Fruit fly (Drosophila melanogaster): ENCODE data around the gene gNacalpha.

Gene gNacalpha

dm6 chr2L:1036811-1037296, at the start of gene gNacalpha:
Gene gNacalpha, plus strand, starts transcription at chr2L:1037246.
- TF ChIP-seq CG13204 (GFP tag; optimal IDR thresholded peaks at IDR 0.05), result no peak
- TF ChIP-seq CG10348 (GFP tag; IDR thresholded peaks at IDR 0.05), result no peak
- no peak for TF ChIP-seq CG9948 (tag; optimal IDR thresholded peaks at IDR 0.05)
- no peak for TF ChIP-seq D1 (tag; optimal IDR thresholded peaks at IDR 0.05)
- TF ChIP-seq CG4496 (GFP tag; IDR thresholded peaks at IDR 0.05), result no peak
- no peak for TF ChIP-seq CG8159 (tag; optimal IDR thresholded peaks at IDR 0.05)
- TF ChIP-seq CG8301 (tag; optimal IDR thresholded peaks at IDR 0.05), result no peak
- no peak for TF ChIP-seq Pif1A (GFP tag; optimal IDR thresholded peaks at IDR 0.05)
- no peak for TF ChIP-seq Snoo (tag; optimal IDR thresholded peaks at IDR 0.05)
- no peak for TF ChIP-seq CG12605 (GFP tag; IDR thresholded peaks at IDR 0.05)
- no peak for TF ChIP-seq rn (GFP tag; IDR thresholded peaks at IDR 0.05)
- no peak for TF ChIP-seq EcR (GFP tag; optimal IDR thresholded peaks at IDR 0.05)

DNA sequence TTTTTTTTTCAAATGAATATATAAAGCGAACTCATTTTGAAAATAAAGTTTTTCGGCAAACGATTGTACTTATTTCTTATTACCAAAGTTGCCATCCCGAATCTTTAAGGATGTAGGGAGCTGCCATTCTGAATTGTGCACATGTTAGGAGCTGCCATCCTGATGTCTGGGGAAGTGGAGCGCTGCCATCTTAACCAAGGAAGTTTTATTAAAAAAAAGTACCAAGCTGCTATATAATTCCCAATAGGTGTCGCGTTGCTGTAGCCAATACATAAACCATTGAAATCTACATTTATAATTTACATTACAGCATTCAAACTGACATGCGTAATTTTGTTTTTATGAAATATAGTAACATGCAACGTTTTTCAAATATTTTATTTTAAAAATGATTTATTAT, 30.5 kb upstream of the gNacalpha start:
- TF ChIP-seq CG4496 (GFP tag; IDR thresholded peaks at IDR 0.05) (no peak), D1 (tag; optimal IDR thresholded peaks at IDR 0.05) (no peak), fd96Ca (GFP tag; IDR thresholded peaks at IDR 0.05) (no peak), CG10348 (GFP tag; IDR thresholded peaks at IDR 0.05) (no peak), CG13204 (GFP tag; optimal IDR thresholded peaks at IDR 0.05) (no peak), CG15710 (tag; optimal IDR thresholded peaks at IDR 0.05) (no peak), rn (GFP tag; IDR thresholded peaks at IDR 0.05) (no peak), CG32121 (GFP tag; IDR thresholded peaks at IDR 0.05) (no peak), Pif1B (GFP tag; optimal IDR thresholded peaks at IDR 0.05) (no peak), Snoo (tag; optimal IDR thresholded peaks at IDR 0.05) (no peak), CG17806 (tag; optimal IDR thresholded peaks at IDR 0.05) (no peak), CG12605 (GFP tag; IDR thresholded peaks at IDR 0.05) (no peak), CG14655 (GFP tag; optimal IDR thresholded peaks at IDR 0.05) (no peak), Ets98B (GFP tag; IDR thresholded peaks at IDR 0.05) (no peak)

dm6 chr2L:1007142-1007839, 29.8 kb upstream of the gNacalpha start:
- TF ChIP-seq CG34367 (tag; optimal IDR thresholded peaks at IDR 0.05) (no peak), CG4496 (GFP tag; IDR thresholded peaks at IDR 0.05) (0 out of 3 replicates have a peak, but pooled peaks have one; percentile 18), CG13204 (GFP tag; optimal IDR thresholded peaks at IDR 0.05) (peak; percentile 5)

- TF ChIP-seq CG4496 (GFP tag; IDR thresholded peaks at IDR 0.05) (no peak), rn (GFP tag; IDR thresholded peaks at IDR 0.05) (no peak), CG34367 (tag; optimal IDR thresholded peaks at IDR 0.05) (no peak), gl (tag; optimal IDR thresholded peaks at IDR 0.05) (no peak), fd96Ca (GFP tag; IDR thresholded peaks at IDR 0.05) (no peak), CG32121 (GFP tag; IDR thresholded peaks at IDR 0.05) (0 out of 2 replicates have a peak, but pooled peaks have one; percentile 15), Pif1A (GFP tag; optimal IDR thresholded peaks at IDR 0.05) (no peak), Ets98B (GFP tag; IDR thresholded peaks at IDR 0.05) (no peak)
Measured at dm6 chr2L:1007840-1008241, 29.2 kb upstream of the gNacalpha start.

DNA sequence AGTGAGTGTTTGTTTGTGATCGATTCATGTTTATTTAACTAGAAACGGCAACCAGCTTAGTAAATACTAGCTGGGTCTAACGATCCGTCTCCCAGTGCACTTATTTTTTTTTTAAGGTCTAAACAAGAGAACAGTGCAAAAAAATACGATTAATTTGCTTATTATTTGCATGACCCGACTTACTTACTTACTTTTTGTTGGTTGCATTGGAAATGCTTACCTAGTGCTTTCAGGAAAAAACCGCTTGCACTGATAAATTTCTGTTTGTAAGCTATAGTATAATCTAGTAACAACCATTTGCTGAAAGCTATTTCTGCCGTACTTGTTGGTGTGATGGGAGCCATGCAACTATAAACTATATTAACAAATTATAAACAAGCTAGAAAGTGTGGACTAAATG, 28.1 kb upstream of the gNacalpha start:
- TF ChIP-seq Ets98B (GFP tag; IDR thresholded peaks at IDR 0.05), result no peak
- TF ChIP-seq gl (tag; optimal IDR thresholded peaks at IDR 0.05), result no peak
- TF ChIP-seq Pif1A (GFP tag; optimal IDR thresholded peaks at IDR 0.05), result no peak
- no peak for TF ChIP-seq CG17806 (tag; optimal IDR thresholded peaks at IDR 0.05)
- TF ChIP-seq CG14655 (GFP tag; optimal IDR thresholded peaks at IDR 0.05), result no peak
- TF ChIP-seq CG4496 (GFP tag; IDR thresholded peaks at IDR 0.05), result no peak
- TF ChIP-seq rn (GFP tag; IDR thresholded peaks at IDR 0.05), result no peak
- no peak for TF ChIP-seq CG8159 (tag; optimal IDR thresholded peaks at IDR 0.05)
- TF ChIP-seq Snoo (tag; optimal IDR thresholded peaks at IDR 0.05), result no peak
- TF ChIP-seq CG12605 (GFP tag; IDR thresholded peaks at IDR 0.05), result no peak
- no peak for TF ChIP-seq CG15710 (tag; optimal IDR thresholded peaks at IDR 0.05)
- TF ChIP-seq CG8301 (tag; optimal IDR thresholded peaks at IDR 0.05), result no peak
- TF ChIP-seq CG13204 (GFP tag; optimal IDR thresholded peaks at IDR 0.05), result no peak
- no peak for TF ChIP-seq CG34367 (tag; optimal IDR thresholded peaks at IDR 0.05)
- TF ChIP-seq CG9948 (tag; optimal IDR thresholded peaks at IDR 0.05), result no peak
- TF ChIP-seq EcR (GFP tag; optimal IDR thresholded peaks at IDR 0.05), result no peak
- no peak for TF ChIP-seq CG32121 (GFP tag; IDR thresholded peaks at IDR 0.05)

DNA sequence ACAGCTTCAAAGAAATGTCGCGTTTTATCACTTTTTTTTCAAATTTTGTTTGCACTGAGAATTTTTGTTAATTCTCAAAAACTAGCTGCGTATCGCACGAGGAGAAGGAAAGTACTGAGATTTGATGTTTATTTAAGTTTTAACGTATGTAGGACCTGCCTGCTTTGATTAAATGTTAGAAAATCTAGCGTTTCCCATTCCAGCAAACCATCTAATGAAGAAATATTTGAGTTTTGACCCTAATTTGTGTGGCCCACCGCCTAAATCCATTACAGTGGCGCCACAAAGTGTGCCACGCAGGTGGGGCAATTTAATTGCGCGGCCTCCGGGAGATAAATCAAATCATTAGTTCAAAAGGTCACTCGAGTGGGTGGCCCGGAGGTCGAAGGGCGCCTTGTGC, 10.2 kb upstream of the gNacalpha start, which contains the start of gene CG4375:
CG4375 (minus strand) TSS at position 101 of the 400 bp plus-strand sequence.
- no peak for TF ChIP-seq fd96Ca (GFP tag; IDR thresholded peaks at IDR 0.05)
- TF ChIP-seq CG8159 (tag; optimal IDR thresholded peaks at IDR 0.05), result no peak
- TF ChIP-seq D1 (tag; optimal IDR thresholded peaks at IDR 0.05), result no peak
- no peak for TF ChIP-seq CG32121 (GFP tag; IDR thresholded peaks at IDR 0.05)
- no peak for TF ChIP-seq CG4496 (GFP tag; IDR thresholded peaks at IDR 0.05)
- TF ChIP-seq Ets98B (GFP tag; IDR thresholded peaks at IDR 0.05), result no peak
- no peak for TF ChIP-seq CG14655 (GFP tag; optimal IDR thresholded peaks at IDR 0.05)
- TF ChIP-seq rn (GFP tag; IDR thresholded peaks at IDR 0.05), result no peak
- no peak for TF ChIP-seq CG9948 (tag; optimal IDR thresholded peaks at IDR 0.05)
- TF ChIP-seq Pif1B (GFP tag; optimal IDR thresholded peaks at IDR 0.05), result no peak
- no peak for TF ChIP-seq CG12605 (GFP tag; IDR thresholded peaks at IDR 0.05)
